Worm (Caenorhabditis elegans): ENCODE data around the gene C05G5.1.
A peak's percentile ranks its signal among the peaks of the same experiment; 100 is the strongest.

- TF ChIP-seq flt-1 (GFP tag; IDR thresholded peaks at IDR 0.05) = peak; percentile 70; the same call in 1 of the 2 replicates
- TF ChIP-seq ztf-29 (GFP tag; IDR thresholded peaks at IDR 0.05) = no peak
- TF ChIP-seq med-1 (GFP tag; optimal IDR thresholded peaks at IDR 0.05; ENCODE audit: insufficient read depth) = no peak
Measured at ce11 chrX:14746948-14747347, 7.0 kb upstream of the C05G5.1 start, which contains the start of gene C05G5.2.
